Worm (Caenorhabditis elegans) whole organism, late embryonic: ENCODE measurements around the gene Y49F6B.19.

Source experiments
- pha-2 ChIP-seq: sonication (generic microtip); optimal IDR thresholded peaks from 2 replicates; lab custom pipeline; 2017; ENCODE audit warnings: mild to moderate bottlenecking, missing genetic modification characterization, missing compliant biosample characterization
- pqm-1 ChIP-seq: sonication (generic microtip); optimal IDR thresholded peaks from 2 replicates; lab custom pipeline; 2016; ENCODE audit warnings: missing genetic modification characterization, missing compliant biosample characterization

DNA sequence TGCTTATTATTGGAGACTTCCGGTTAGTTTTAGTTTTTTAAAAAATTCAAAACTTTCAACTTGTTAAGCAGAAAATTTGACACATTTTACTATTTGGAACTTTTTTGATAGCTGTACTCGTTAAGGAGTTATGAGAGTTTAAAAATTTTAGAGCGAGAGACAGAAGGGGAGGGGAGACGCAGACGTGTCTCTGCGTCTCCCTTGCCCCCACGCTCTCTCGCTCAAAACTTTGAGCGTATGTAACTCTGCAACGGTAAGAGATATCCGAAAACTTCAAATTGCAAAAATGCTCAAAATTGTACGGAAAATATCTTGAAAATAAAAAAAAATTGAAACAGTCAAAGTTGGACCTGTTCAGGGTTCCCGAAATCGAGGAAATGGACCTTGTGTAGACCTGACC, 4.0 kb upstream of the Y49F6B.19 start:
- TF ChIP-seq pha-2 (no peak), pqm-1 (no peak)
